Worm (Caenorhabditis elegans) whole organism, L4 larva: ENCODE measurements around the gene F28A10.13.

Experiments used
- ceh-44 ChIP-seq: fragments of 200-800 bp; sonication (Bioruptor generic); IDR thresholded peaks from 2 replicates; pipeline ENCODE4 v1.3.6; 2022; ENCODE audit warnings: missing genetic modification reagents, missing genetic modification characterization, missing compliant biosample characterization
- pqm-1 ChIP-seq: sonication (generic microtip); optimal IDR thresholded peaks from 2 replicates; lab custom pipeline; 2017; ENCODE audit warnings: missing biosample characterization, missing genetic modification characterization

DNA sequence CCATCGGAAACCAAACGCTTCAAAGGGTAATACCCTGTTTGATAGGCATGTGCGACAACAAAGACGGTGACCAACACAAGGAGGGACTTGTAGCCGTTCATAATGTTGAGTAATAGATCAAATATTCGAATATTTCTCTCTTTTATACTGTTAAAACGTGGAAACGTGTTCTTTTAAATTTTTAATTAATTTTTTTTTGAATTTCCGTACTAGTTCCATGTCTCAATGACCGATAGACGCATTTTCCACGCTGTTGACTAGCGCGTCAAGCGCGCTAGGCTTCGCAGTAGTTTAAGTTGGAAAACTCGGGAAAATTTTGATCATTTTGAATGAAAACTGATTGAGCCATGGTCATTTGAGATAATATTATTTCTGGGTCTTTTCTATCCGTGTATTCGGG lies 18.2 kb downstream of the F28A10.13 start, which contains the start of gene Y46B2A.3:
- TF ChIP-seq ceh-44 (GFP tag; lab: Robert Waterston, UW) = no peak
- no peak for TF ChIP-seq pqm-1
